Fruit fly (Drosophila melanogaster) whole organism, pupa: ENCODE measurements around the gene CG17075.
A peak's percentile ranks its signal among the peaks of the same experiment; 100 is the strongest.

Experiments used
- CG10348 ChIP-seq: fragments of 200-800 bp; sonication (Bioruptor generic); IDR thresholded peaks from 2 replicates; pipeline ENCODE4 v1.3.6; 2022; ENCODE audit warnings: missing biosample characterization, missing genetic modification characterization
- CG12605 ChIP-seq: fragments of 200-800 bp; sonication (Bioruptor generic); IDR thresholded peaks from 2 replicates; pipeline ENCODE4 v1.3.6; 2022; ENCODE audit warnings: missing biosample characterization, missing genetic modification characterization
- CG13204 ChIP-seq: fragments of 200-800 bp; sonication (Bioruptor generic); optimal IDR thresholded peaks from 2 replicates; lab custom pipeline; 2018; ENCODE audit warnings: missing biosample characterization, mild to moderate bottlenecking, missing genetic modification characterization, moderate library complexity
- CG14655 ChIP-seq: fragments of 200-800 bp; sonication (Bioruptor generic); optimal IDR thresholded peaks from 3 replicates; lab custom pipeline; 2017; ENCODE audit warnings: mild to moderate bottlenecking, missing biosample characterization, missing genetic modification reagents, missing genetic modification characterization
- CG15710 ChIP-seq: fragments of 200-800 bp; sonication (Bioruptor generic); optimal IDR thresholded peaks from 2 replicates; lab custom pipeline; 2018; ENCODE audit warnings: missing biosample characterization, mild to moderate bottlenecking, missing genetic modification characterization, moderate library complexity
- CG17806 ChIP-seq: fragments of 200-800 bp; sonication (Bioruptor generic); optimal IDR thresholded peaks from 2 replicates; lab custom pipeline; 2018; ENCODE audit warnings: missing biosample characterization, mild to moderate bottlenecking, missing genetic modification characterization, moderate library complexity
- CG32121 ChIP-seq: fragments of 200-800 bp; sonication (Bioruptor generic); IDR thresholded peaks from 2 replicates; pipeline ENCODE4 v1.3.6; 2022; ENCODE audit warnings: missing biosample characterization, missing genetic modification characterization
- CG34367 ChIP-seq: fragments of 200-800 bp; sonication (Bioruptor generic); optimal IDR thresholded peaks from 2 replicates; lab custom pipeline; 2018; ENCODE audit warnings: missing biosample characterization, mild to moderate bottlenecking, missing genetic modification characterization
- CG4496 ChIP-seq: fragments of 200-800 bp; sonication (Bioruptor generic); IDR thresholded peaks from 3 replicates; pipeline ENCODE4 v1.3.6; 2022; ENCODE audit warnings: missing biosample characterization, missing genetic modification characterization
- CG8159 ChIP-seq: fragments of 200-800 bp; sonication (Bioruptor generic); optimal IDR thresholded peaks from 3 replicates; lab custom pipeline; 2018; ENCODE audit warnings: missing biosample characterization, mild to moderate bottlenecking, missing genetic modification characterization, moderate library complexity
- CG8301 ChIP-seq: fragments of 200-800 bp; sonication (Bioruptor generic); optimal IDR thresholded peaks from 2 replicates; lab custom pipeline; 2018; ENCODE audit warnings: missing biosample characterization, mild to moderate bottlenecking, missing genetic modification characterization
- CG9948 ChIP-seq: fragments of 200-800 bp; sonication (Bioruptor generic); optimal IDR thresholded peaks from 2 replicates; lab custom pipeline; 2018; ENCODE audit warnings: missing biosample characterization, mild to moderate bottlenecking, missing genetic modification characterization, moderate library complexity
- D1 ChIP-seq: fragments of 200-800 bp; sonication (Bioruptor generic); optimal IDR thresholded peaks from 2 replicates; lab custom pipeline; 2018; ENCODE audit warnings: missing biosample characterization, mild to moderate bottlenecking, missing genetic modification characterization, moderate library complexity
- EcR ChIP-seq: fragments of 200-800 bp; sonication (Bioruptor generic); optimal IDR thresholded peaks from 3 replicates; lab custom pipeline; 2019; ENCODE audit warnings: missing biosample characterization, missing genetic modification characterization, mild to moderate bottlenecking, moderate library complexity, missing genetic modification reagents
- Ets98B ChIP-seq: fragments of 200-800 bp; sonication (Bioruptor generic); IDR thresholded peaks from 2 replicates; pipeline ENCODE4 v1.3.6; 2022; ENCODE audit warnings: missing biosample characterization, missing genetic modification characterization
- Pif1A ChIP-seq: fragments of 200-800 bp; sonication (Bioruptor generic); optimal IDR thresholded peaks from 3 replicates; lab custom pipeline; 2016; ENCODE audit warnings: missing biosample characterization, missing genetic modification characterization
- Pif1B ChIP-seq: fragments of 200-800 bp; sonication (Bioruptor generic); optimal IDR thresholded peaks from 3 replicates; lab custom pipeline; 2016; ENCODE audit warnings: missing biosample characterization, missing genetic modification characterization
- Snoo ChIP-seq: fragments of 200-800 bp; sonication (Bioruptor generic); optimal IDR thresholded peaks from 3 replicates; lab custom pipeline; 2017; ENCODE audit warnings: missing biosample characterization, mild to moderate bottlenecking, missing genetic modification characterization, inconsistent platforms
- fd96Ca ChIP-seq: fragments of 200-800 bp; sonication (Bioruptor generic); IDR thresholded peaks from 3 replicates; pipeline ENCODE4 v1.3.6; 2022; ENCODE audit warnings: missing biosample characterization, missing genetic modification characterization
- gl ChIP-seq: fragments of 200-800 bp; sonication (Bioruptor generic); optimal IDR thresholded peaks from 2 replicates; lab custom pipeline; 2018; ENCODE audit warnings: missing biosample characterization, mild to moderate bottlenecking, missing genetic modification characterization
- rn ChIP-seq: fragments of 200-800 bp; sonication (Bioruptor generic); IDR thresholded peaks from 2 replicates; pipeline ENCODE4 v1.3.6; 2022; ENCODE audit warnings: missing biosample characterization, missing genetic modification characterization

Gene CG17075

dm6 chr2L:241415-241814, 25.9 kb downstream of the CG17075 start:
- TF ChIP-seq CG34367 (tag; lab: Kevin White, UChicago) (no peak), Pif1A (GFP tag; lab: Kevin White, UChicago) (no peak), D1 (no peak), CG14655 (no peak), CG8301 (tag; lab: Kevin White, UChicago) (no peak), CG15710 (tag; lab: Kevin White, UChicago) (no peak), CG32121 (GFP tag; lab: Robert Waterston, UW) (no peak), CG13204 (GFP tag; lab: Kevin White, UChicago) (no peak), CG8159 (no peak), Ets98B (GFP tag; lab: Robert Waterston, UW) (no peak), CG17806 (tag; lab: Kevin White, UChicago) (no peak), CG12605 (GFP tag; lab: Robert Waterston, UW) (no peak), fd96Ca (GFP tag; lab: Robert Waterston, UW) (no peak)

- TF ChIP-seq CG14655: no peak
- TF ChIP-seq rn (GFP tag; lab: Robert Waterston, UW): no peak
- TF ChIP-seq CG9948 (tag; lab: Kevin White, UChicago): no peak
- no peak for TF ChIP-seq Ets98B (GFP tag; lab: Robert Waterston, UW)
- no peak for TF ChIP-seq CG8301 (tag; lab: Kevin White, UChicago)
- TF ChIP-seq Pif1A (GFP tag; lab: Kevin White, UChicago): no peak
Observed at dm6 chr2L:240176-240769, 27.0 kb downstream of the CG17075 start.

DNA sequence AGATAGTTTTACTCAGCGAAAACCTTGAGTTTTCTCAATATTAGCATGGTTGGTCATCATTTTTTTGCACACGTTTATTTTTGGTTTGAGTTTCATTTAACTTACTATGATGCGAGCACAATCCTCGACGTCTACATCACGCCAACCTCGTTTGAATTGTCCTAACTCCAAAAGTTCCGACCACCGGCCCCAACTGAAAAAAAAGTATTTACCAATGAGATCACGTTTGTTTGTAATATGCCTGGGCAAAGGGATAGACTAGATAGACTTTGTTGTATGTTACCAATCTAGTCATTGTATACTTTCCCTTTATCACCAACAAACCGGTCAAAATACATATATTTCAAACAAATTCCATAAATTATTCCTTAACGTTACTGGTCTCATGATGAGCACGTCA, 35.1 kb downstream of the CG17075 start, which contains the start of gene CG13693:
Gene CG13693, plus strand, starts transcription at position 301 of the 400 bp plus-strand sequence.
- TF ChIP-seq gl (tag; lab: Kevin White, UChicago): no peak
- TF ChIP-seq CG17806 (tag; lab: Kevin White, UChicago): no peak
- no peak for TF ChIP-seq Pif1B (GFP tag; lab: Kevin White, UChicago)
- no peak for TF ChIP-seq Snoo
- TF ChIP-seq CG12605 (GFP tag; lab: Robert Waterston, UW): no peak
- TF ChIP-seq CG8301 (tag; lab: Kevin White, UChicago): no peak
- no peak for TF ChIP-seq Ets98B (GFP tag; lab: Robert Waterston, UW)

DNA sequence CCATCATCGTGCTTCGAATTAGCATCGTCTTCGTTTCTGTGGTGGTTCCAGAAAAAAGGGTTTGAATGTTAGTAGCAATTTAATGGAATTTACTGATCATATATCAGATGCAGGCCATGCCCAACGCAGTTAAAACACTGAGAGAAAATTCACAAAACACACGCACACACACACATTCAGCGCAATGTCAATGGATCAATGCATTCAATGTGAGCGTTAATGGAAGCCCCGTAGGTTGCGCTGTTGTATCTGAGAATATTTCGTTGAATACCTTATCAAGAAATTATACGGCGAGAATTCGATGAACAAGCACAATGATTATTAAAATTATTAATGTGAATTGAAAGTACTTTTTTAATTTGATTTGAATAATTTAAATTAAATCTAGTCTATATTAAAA, 39.1 kb downstream of the CG17075 start:
- TF ChIP-seq CG4496: no peak
- no peak for TF ChIP-seq CG9948 (tag; lab: Kevin White, UChicago)
- TF ChIP-seq Snoo: no peak
- no peak for TF ChIP-seq gl (tag; lab: Kevin White, UChicago)
- no peak for TF ChIP-seq rn (GFP tag; lab: Robert Waterston, UW)
- TF ChIP-seq D1: no peak
- no peak for TF ChIP-seq CG34367 (tag; lab: Kevin White, UChicago)

- TF ChIP-seq CG10348: no peak
- no peak for TF ChIP-seq CG9948 (tag; lab: Kevin White, UChicago)
- no peak for TF ChIP-seq Snoo
- TF ChIP-seq Pif1A (GFP tag; lab: Kevin White, UChicago): no peak
- peak; percentile 16 for TF ChIP-seq EcR
- TF ChIP-seq, all 21 proteins: peak for 1
Observed at dm6 chr2L:225386-225682, 42.0 kb downstream of the CG17075 start.

DNA sequence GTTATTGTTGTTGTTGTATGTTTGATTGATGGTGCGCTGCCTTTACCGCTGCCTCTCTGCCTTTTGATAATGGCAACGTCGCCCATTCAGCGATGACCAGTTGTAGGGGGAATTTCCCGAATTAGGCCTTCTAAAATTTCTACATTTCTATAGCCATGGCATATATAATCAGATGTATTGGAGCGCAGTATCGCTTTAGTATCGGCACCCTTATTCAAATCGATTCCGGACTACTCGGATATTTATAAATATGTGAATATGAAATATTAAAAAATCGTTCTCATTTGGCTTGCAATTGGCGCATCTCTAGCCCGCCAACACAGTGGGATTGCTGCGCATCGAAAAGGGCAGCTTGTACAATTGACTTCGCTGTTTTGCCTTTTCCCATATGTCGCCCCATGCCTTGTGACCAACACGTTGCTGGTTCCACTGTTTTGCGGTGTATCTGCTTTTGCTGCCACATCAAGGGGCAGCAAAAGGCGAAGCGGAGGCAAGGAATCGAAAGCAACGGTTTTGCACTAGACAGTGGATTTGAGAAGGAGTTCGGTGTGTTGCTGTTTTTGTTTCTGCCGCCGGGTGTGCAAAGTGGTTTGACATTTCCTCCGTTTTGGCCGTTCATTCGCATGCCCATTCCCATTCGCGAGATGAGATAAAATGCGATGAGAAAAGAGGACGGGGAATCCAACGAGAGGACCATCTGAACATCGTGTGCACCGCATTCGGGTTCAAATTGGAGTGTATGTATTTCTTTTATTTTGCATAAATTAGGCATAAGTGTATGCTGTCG, 42.5 kb downstream of the CG17075 start:
- TF ChIP-seq CG14655: peak; percentile 94
- 0 out of 2 replicates have a peak, but pooled peaks have one; percentile 9 for TF ChIP-seq CG10348
- TF ChIP-seq CG34367 (tag; lab: Kevin White, UChicago): peak; percentile 82
- TF ChIP-seq CG4496: peak; percentile 79
- TF ChIP-seq Pif1B (GFP tag; lab: Kevin White, UChicago): peak; percentile 92
- peak; percentile 52 for TF ChIP-seq CG13204 (GFP tag; lab: Kevin White, UChicago)
- TF ChIP-seq Ets98B (GFP tag; lab: Robert Waterston, UW): peak; percentile 68
- TF ChIP-seq EcR: peak; percentile 76
- TF ChIP-seq CG12605 (GFP tag; lab: Robert Waterston, UW): peak; percentile 41; the same call in 1 of the 2 replicates
- peak; percentile 90 for TF ChIP-seq CG8159
- peak; percentile 85 for TF ChIP-seq CG8301 (tag; lab: Kevin White, UChicago)
- peak; percentile 89 for TF ChIP-seq CG17806 (tag; lab: Kevin White, UChicago)
- TF ChIP-seq Snoo: peak; percentile 82
- peak; percentile 90 for TF ChIP-seq CG9948 (tag; lab: Kevin White, UChicago)
- TF ChIP-seq gl (tag; lab: Kevin White, UChicago): peak; percentile 82
- peak; percentile 87 for TF ChIP-seq D1
- TF ChIP-seq Pif1A (GFP tag; lab: Kevin White, UChicago): peak; percentile 93
- peak; percentile 62; the same call in 1 of the 2 replicates for TF ChIP-seq rn (GFP tag; lab: Robert Waterston, UW)
- peak; percentile 92 for TF ChIP-seq CG15710 (tag; lab: Kevin White, UChicago)
- peak; percentile 62 for TF ChIP-seq CG32121 (GFP tag; lab: Robert Waterston, UW)
- peak; percentile 85 for TF ChIP-seq fd96Ca (GFP tag; lab: Robert Waterston, UW)
- TF ChIP-seq, all 21 proteins: peak for 21
